Worm (Caenorhabditis elegans) whole organism, L1 larva: ENCODE results near the gene F29G9.1.
A peak's percentile ranks its signal among the peaks of the same experiment; 100 is the strongest.

Source experiments
- ama-1 ChIP-seq: fragments of 150-350 bp; optimal IDR thresholded peaks from 2 replicates; lab custom pipeline; 2014
- blmp-1 ChIP-seq: fragments of 150-350 bp; optimal IDR thresholded peaks from 2 replicates; lab custom pipeline; 2014; ENCODE audit warnings: missing biosample characterization, missing genetic modification characterization
- ceh-90 ChIP-seq: sonication (generic microtip); optimal IDR thresholded peaks from 2 replicates; lab custom pipeline; 2016; ENCODE audit warnings: missing genetic modification characterization, missing compliant biosample characterization
- isw-1 ChIP-seq: fragments of 200-800 bp; sonication (Bioruptor generic); IDR thresholded peaks from 2 replicates; pipeline ENCODE4 v1.3.6; 2022; ENCODE audit warnings: missing genetic modification characterization, missing compliant biosample characterization
- mdl-1 ChIP-seq, 2 experiments: fragments of 150-350 bp; optimal IDR thresholded peaks; 2 replicates each; lab custom pipeline; 2014 to 2017; ENCODE audit warnings: missing biosample characterization in 2 of 2, missing genetic modification characterization in 2 of 2, inconsistent platforms in 1 of 2
- nhr-11 ChIP-seq: fragments of 150-350 bp; optimal IDR thresholded peaks from 2 replicates; lab custom pipeline; 2014; ENCODE audit warnings: missing biosample characterization, missing genetic modification characterization
- nhr-12 ChIP-seq: sonication (generic microtip); optimal IDR thresholded peaks from 2 replicates; lab custom pipeline; 2017; ENCODE audit warnings: missing biosample characterization, missing genetic modification characterization
- nhr-237 ChIP-seq: fragments of 150-350 bp; optimal IDR thresholded peaks from 2 replicates; lab custom pipeline; 2014; ENCODE audit warnings: missing biosample characterization, missing genetic modification characterization
- rnt-1 ChIP-seq: sonication (generic microtip); optimal IDR thresholded peaks from 2 replicates; lab custom pipeline; 2016; ENCODE audit warnings: mild to moderate bottlenecking, missing genetic modification characterization, moderate library complexity, missing compliant biosample characterization
- snpc-4 ChIP-seq: fragments of 150-350 bp; optimal IDR thresholded peaks from 2 replicates; lab custom pipeline; 2014; ENCODE audit warnings: missing biosample characterization, missing genetic modification characterization
- swsn-7 ChIP-seq: sonication (generic microtip); optimal IDR thresholded peaks from 2 replicates; lab custom pipeline; 2016; ENCODE audit warnings: missing genetic modification characterization, missing compliant biosample characterization
- unc-130 ChIP-seq: fragments of 150-350 bp; optimal IDR thresholded peaks from 2 replicates; lab custom pipeline; 2017; ENCODE audit warnings: missing biosample characterization, missing genetic modification characterization, inconsistent platforms

ce11 chrV:6053188-6053687 lies 14.3 kb downstream of the F29G9.1 start, which contains the start of gene seip-1:
- peak; percentile 19 for TF ChIP-seq ceh-90 (tag; lab: Kevin White, UChicago)
- TF ChIP-seq rnt-1: peak; percentile 81
- peak; percentile 71 for TF ChIP-seq snpc-4
- peak; percentile 43 for TF ChIP-seq ama-1 (lab: Kevin White, UChicago)
- peak; percentile 69 for TF ChIP-seq isw-1 (GFP tag; lab: Robert Waterston, UW)
- TF ChIP-seq swsn-7 (tag; lab: Kevin White, UChicago): peak; percentile 85
- peak; percentile 47 for TF ChIP-seq nhr-11 (tag; lab: Kevin White, UChicago)
- peak; percentile 72 for TF ChIP-seq blmp-1 (tag; lab: Kevin White, UChicago)
- peak; percentile 92 for TF ChIP-seq unc-130 (tag; lab: Kevin White, UChicago)
- no peak for TF ChIP-seq nhr-12 (tag; lab: Kevin White, UChicago)
- peak; percentile 72 for TF ChIP-seq nhr-237 (tag; lab: Kevin White, UChicago)
- TF ChIP-seq mdl-1 (tag; optimal IDR thresholded peaks at IDR 0.05; lab: Kevin White, UChicago): peak in 1 of 2 experiments; percentile 82
